Fruit fly (Drosophila melanogaster) whole organism, embryonic: Measurements from ENCODE around the gene UQCR-14.

Experiments
- Asciz ChIP-seq: fragments of 200-800 bp; sonication (Bioruptor generic); optimal IDR thresholded peaks from 2 replicates; lab custom pipeline; 2017; ENCODE audit warnings: missing biosample characterization, mild to moderate bottlenecking, missing genetic modification characterization, missing genetic modification reagents
- Atf6 ChIP-seq: fragments of 200-800 bp; sonication (Bioruptor generic); IDR thresholded peaks from 2 replicates; pipeline ENCODE4 v1.3.6; 2022; ENCODE audit warnings: missing biosample characterization, missing genetic modification characterization
- B-H1 ChIP-seq: fragments of 200-800 bp; sonication (Bioruptor generic); IDR thresholded peaks from 3 replicates; pipeline ENCODE4 v1.3.6; 2022; ENCODE audit warnings: missing biosample characterization, missing genetic modification characterization
- CG10979 ChIP-seq: fragments of 200-800 bp; sonication (Bioruptor generic); optimal IDR thresholded peaks from 2 replicates; lab custom pipeline; 2018; ENCODE audit warnings: missing biosample characterization, mild to moderate bottlenecking, missing genetic modification characterization, moderate library complexity
- CG11398 ChIP-seq: fragments of 200-800 bp; sonication (Bioruptor generic); optimal IDR thresholded peaks from 2 replicates; lab custom pipeline; 2016; ENCODE audit warnings: missing biosample characterization, missing genetic modification characterization
- CG11456 ChIP-seq: fragments of 200-800 bp; sonication (Bioruptor generic); IDR thresholded peaks from 3 replicates; pipeline ENCODE4 v1.3.6; 2022; ENCODE audit warnings: missing biosample characterization, missing genetic modification characterization
- CG12299 ChIP-seq: fragments of 200-800 bp; sonication (Bioruptor generic); optimal IDR thresholded peaks from 2 replicates; lab custom pipeline; 2018; ENCODE audit warnings: missing biosample characterization, mild to moderate bottlenecking, missing genetic modification characterization
- CG12391 ChIP-seq: fragments of 200-800 bp; sonication (Bioruptor generic); optimal IDR thresholded peaks from 3 replicates; lab custom pipeline; 2018; ENCODE audit warnings: missing biosample characterization, mild to moderate bottlenecking, missing genetic modification characterization, moderate library complexity
- CG12769 ChIP-seq: fragments of 200-800 bp; sonication (Bioruptor generic); optimal IDR thresholded peaks from 2 replicates; lab custom pipeline; 2019; ENCODE audit warnings: missing biosample characterization, mild to moderate bottlenecking, missing genetic modification characterization, moderate library complexity
- CG13296 ChIP-seq: fragments of 200-800 bp; sonication (Bioruptor generic); optimal IDR thresholded peaks from 3 replicates; lab custom pipeline; 2018; ENCODE audit warnings: missing biosample characterization, mild to moderate bottlenecking, missing genetic modification characterization
- CG14965 ChIP-seq: fragments of 200-800 bp; sonication (Bioruptor generic); optimal IDR thresholded peaks from 2 replicates; lab custom pipeline; 2016; ENCODE audit warnings: missing biosample characterization, missing genetic modification characterization, borderline replicate concordance
- CG15269 ChIP-seq: fragments of 200-800 bp; sonication (Bioruptor generic); optimal IDR thresholded peaks from 2 replicates; lab custom pipeline; 2018; ENCODE audit warnings: missing biosample characterization, mild to moderate bottlenecking, missing genetic modification characterization, moderate library complexity
- CG16815 ChIP-seq: fragments of 200-800 bp; sonication (Bioruptor generic); optimal IDR thresholded peaks from 3 replicates; lab custom pipeline; 2017; ENCODE audit warnings: missing biosample characterization, mild to moderate bottlenecking, missing genetic modification characterization
- CG18262 ChIP-seq: fragments of 200-800 bp; optimal IDR thresholded peaks from 3 replicates; lab custom pipeline; 2019; ENCODE audit warnings: missing biosample characterization, mild to moderate bottlenecking, missing genetic modification characterization, moderate library complexity
- CG31441 ChIP-seq: fragments of 200-800 bp; sonication (Bioruptor generic); IDR thresholded peaks from 2 replicates; pipeline ENCODE4 v1.3.6; 2022; ENCODE audit warnings: missing biosample characterization, missing genetic modification characterization
- CG32532 ChIP-seq: fragments of 200-800 bp; sonication (Bioruptor generic); IDR thresholded peaks from 2 replicates; pipeline ENCODE4 v1.3.6; 2022; ENCODE audit warnings: missing biosample characterization, missing genetic modification characterization
- CG3281 ChIP-seq: fragments of 200-800 bp; sonication (Bioruptor generic); optimal IDR thresholded peaks from 3 replicates; lab custom pipeline; 2017; ENCODE audit warnings: missing biosample characterization, mild to moderate bottlenecking, missing genetic modification characterization
- CG33557 ChIP-seq: fragments of 200-800 bp; sonication (Bioruptor generic); optimal IDR thresholded peaks from 2 replicates; lab custom pipeline; 2019; ENCODE audit warnings: missing biosample characterization, mild to moderate bottlenecking, missing genetic modification characterization, moderate library complexity
- CG3847 ChIP-seq: fragments of 200-800 bp; sonication (Bioruptor generic); IDR thresholded peaks from 2 replicates; pipeline ENCODE4 v1.3.6; 2022; ENCODE audit warnings: missing biosample characterization, missing genetic modification characterization
- CG3995 ChIP-seq: fragments of 200-800 bp; sonication (Bioruptor generic); optimal IDR thresholded peaks from 3 replicates; lab custom pipeline; 2016; ENCODE audit warnings: missing biosample characterization, missing genetic modification characterization
- CG7372 ChIP-seq: fragments of 200-800 bp; sonication (Bioruptor generic); IDR thresholded peaks from 2 replicates; pipeline ENCODE4 v1.3.6; 2022; ENCODE audit warnings: missing biosample characterization, missing genetic modification characterization
- Deaf1 ChIP-seq: fragments of 200-800 bp; optimal IDR thresholded peaks from 3 replicates; lab custom pipeline; 2019; ENCODE audit warnings: missing biosample characterization, mild to moderate bottlenecking, missing genetic modification characterization, moderate library complexity
- Ets65A ChIP-seq: fragments of 200-800 bp; sonication (Bioruptor generic); peaks from one replicate; lab custom pipeline; 2016; ENCODE audit warnings: missing biosample characterization, missing genetic modification characterization
- GATAe ChIP-seq: fragments of 200-800 bp; sonication (Bioruptor generic); conservative IDR thresholded peaks from 2 replicates; pipeline ENCODE4 v1.3.6; 2022; ENCODE audit warnings: missing biosample characterization, missing genetic modification characterization
- MESR4 ChIP-seq: fragments of 200-800 bp; sonication (Bioruptor generic); optimal IDR thresholded peaks from 2 replicates; lab custom pipeline; 2018; ENCODE audit warnings: missing biosample characterization, mild to moderate bottlenecking, missing genetic modification characterization, moderate library complexity
- PHDP ChIP-seq: fragments of 200-800 bp; sonication (Bioruptor generic); optimal IDR thresholded peaks from 3 replicates; lab custom pipeline; 2018; ENCODE audit warnings: missing biosample characterization, mild to moderate bottlenecking, missing genetic modification characterization, moderate library complexity
- Scr ChIP-seq: fragments of 200-800 bp; sonication (Bioruptor generic); IDR thresholded peaks from 2 replicates; pipeline ENCODE4 v1.3.6; 2022; ENCODE audit warnings: missing biosample characterization, missing genetic modification characterization; ENCODE audit not compliant: partially characterized antibody
- Sin3A ChIP-seq: fragments of >200 bp; optimal IDR thresholded peaks from 2 replicates; lab custom pipeline; 2018
- Sox100B ChIP-seq: fragments of 200-800 bp; sonication (Bioruptor generic); optimal IDR thresholded peaks from 3 replicates; lab custom pipeline; 2018; ENCODE audit warnings: missing biosample characterization, mild to moderate bottlenecking, missing genetic modification characterization
- Ssrp ChIP-seq: fragments of 200-800 bp; sonication (Bioruptor generic); optimal IDR thresholded peaks from 2 replicates; lab custom pipeline; 2018; ENCODE audit warnings: missing biosample characterization, mild to moderate bottlenecking, missing genetic modification characterization, moderate library complexity
- chif ChIP-seq, 2 experiments: fragments of 200-800 bp; sonication (Bioruptor generic); optimal IDR thresholded peaks; 3 replicates each; lab custom pipeline; 2016; ENCODE audit warnings: missing biosample characterization in 2 of 2, missing genetic modification characterization in 2 of 2
- dm ChIP-seq: fragments of 200-800 bp; sonication (Bioruptor generic); optimal IDR thresholded peaks from 3 replicates; lab custom pipeline; 2016; ENCODE audit warnings: missing biosample characterization, missing genetic modification characterization
- dmrt11E ChIP-seq: fragments of 200-800 bp; sonication (Bioruptor generic); optimal IDR thresholded peaks from 3 replicates; lab custom pipeline; 2018; ENCODE audit warnings: missing biosample characterization, mild to moderate bottlenecking, missing genetic modification characterization, moderate library complexity
- dpn ChIP-seq, 2 experiments: fragments of 200-800 bp; sonication (Bioruptor generic); optimal IDR thresholded peaks; 3 replicates each; lab custom pipeline; 2016; ENCODE audit warnings: missing biosample characterization in 2 of 2, missing genetic modification characterization in 2 of 2
- dysf ChIP-seq: fragments of 200-800 bp; sonication (Bioruptor generic); IDR thresholded peaks from 3 replicates; pipeline ENCODE4 v1.3.6; 2022; ENCODE audit warnings: missing biosample characterization, missing genetic modification characterization
- emc ChIP-seq: fragments of 200-800 bp; sonication (Bioruptor generic); optimal IDR thresholded peaks from 2 replicates; lab custom pipeline; 2016; ENCODE audit warnings: missing biosample characterization, missing genetic modification characterization
- her ChIP-seq: fragments of 200-800 bp; sonication (Bioruptor generic); optimal IDR thresholded peaks from 2 replicates; lab custom pipeline; 2016; ENCODE audit warnings: missing biosample characterization, missing genetic modification characterization
- lab ChIP-seq: fragments of 200-800 bp; sonication (Bioruptor generic); optimal IDR thresholded peaks from 3 replicates; lab custom pipeline; 2017; ENCODE audit warnings: missing biosample characterization, missing genetic modification characterization, mild to moderate bottlenecking, moderate library complexity, missing genetic modification reagents
- lmd ChIP-seq: fragments of 200-800 bp; sonication (Bioruptor generic); IDR thresholded peaks from 2 replicates; pipeline ENCODE4 v1.3.6; 2022; ENCODE audit warnings: missing biosample characterization, missing genetic modification characterization
- maf-S ChIP-seq: fragments of 200-800 bp; sonication (Bioruptor generic); optimal IDR thresholded peaks from 2 replicates; lab custom pipeline; 2016; ENCODE audit warnings: missing biosample characterization, missing genetic modification characterization
- otp ChIP-seq: fragments of 200-800 bp; sonication (Bioruptor generic); IDR thresholded peaks from 3 replicates; pipeline ENCODE4, ENCODE4 v1.3.6; 2022; ENCODE audit warnings: missing biosample characterization, missing genetic modification characterization
- pan ChIP-seq, 4 experiments: fragments of >200 bp in 3 of 4; fragments of 200-800 bp in 1 of 4; sonication (Bioruptor generic) in 1 of 4; optimal IDR thresholded peaks in 3 of 4; IDR thresholded peaks in 1 of 4; 2 replicates each; pipeline versions ENCODE4 v1.3.6 to Lab custom; 2017 to 2022; ENCODE audit warnings: missing biosample characterization in 2 of 4, missing genetic modification characterization in 2 of 4, mixed read lengths in 1 of 4
- prd ChIP-seq, 3 experiments: fragments of >200 bp in 2 of 3; fragments of 200-800 bp in 1 of 3; sonication (Bioruptor generic) in 1 of 3; optimal IDR thresholded peaks in 2 of 3; IDR thresholded peaks in 1 of 3; 2 replicates in 2 of 3; 3 replicates in 1 of 3; pipeline versions ENCODE4 v1.3.6 to Lab custom; 2017 to 2022; ENCODE audit warnings: missing biosample characterization in 1 of 3, missing genetic modification characterization in 1 of 3
- ro ChIP-seq: fragments of 200-800 bp; sonication (Bioruptor generic); IDR thresholded peaks from 2 replicates; pipeline ENCODE4 v1.3.6; 2022; ENCODE audit warnings: missing biosample characterization, missing genetic modification characterization
- row ChIP-seq: fragments of 200-800 bp; sonication (Bioruptor generic); IDR thresholded peaks from 3 replicates; pipeline ENCODE4 v1.3.6; 2022; ENCODE audit warnings: missing biosample characterization, missing genetic modification characterization
- tgo ChIP-seq: fragments of 200-800 bp; sonication (Bioruptor generic); IDR thresholded peaks from 3 replicates; pipeline ENCODE4 v1.3.6; 2022; ENCODE audit warnings: missing biosample characterization, missing genetic modification characterization
- toy ChIP-seq: fragments of 200-800 bp; sonication (Bioruptor generic); IDR thresholded peaks from 2 replicates; pipeline ENCODE4 v1.3.6; 2022; ENCODE audit warnings: missing biosample characterization, missing genetic modification characterization
- unpg ChIP-seq: fragments of 200-800 bp; sonication (Bioruptor generic); optimal IDR thresholded peaks from 3 replicates; lab custom pipeline; 2018; ENCODE audit warnings: missing biosample characterization, mild to moderate bottlenecking, missing genetic modification characterization, moderate library complexity
- vfl ChIP-seq: fragments of 200-800 bp; sonication (Bioruptor generic); optimal IDR thresholded peaks from 2 replicates; lab custom pipeline; 2016; ENCODE audit warnings: missing biosample characterization, missing genetic modification characterization

UQCR-14 gene

DNA sequence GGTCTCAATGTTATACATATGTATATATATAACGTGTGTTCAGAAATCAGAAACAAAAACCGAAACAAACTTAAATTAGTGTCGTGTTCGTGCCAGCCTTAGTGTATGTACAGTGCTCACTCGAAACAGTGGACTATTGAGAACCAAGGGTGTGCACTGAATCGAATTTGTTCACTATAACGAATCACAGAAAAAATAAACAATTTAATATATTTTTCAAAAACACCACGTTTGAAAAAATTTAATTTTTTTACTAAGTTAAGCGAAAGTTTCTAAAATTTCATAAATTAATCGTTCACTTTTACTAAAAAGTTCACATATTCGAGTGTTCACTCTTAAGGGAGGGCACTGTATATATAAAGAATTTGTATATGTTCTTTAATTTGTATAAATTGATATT is 902 bp upstream of the UQCR-14 start (continued):
- TF ChIP-seq CG12391 (peak; percentile 42), PHDP (tag; lab: Kevin White, UChicago) (peak; percentile 36), CG16815 (GFP tag; lab: Kevin White, UChicago) (no peak), tgo (peak; percentile 25; the same call in 2 of the 3 replicates), chif (GFP tag; optimal IDR thresholded peaks at IDR 0.05; lab: Kevin White, UChicago) (no peak), Asciz (peak; percentile 12), dmrt11E (tag; lab: Kevin White, UChicago) (peak; percentile 8), CG31441 (GFP tag; lab: Robert Waterston, UW) (peak; percentile 41), CG12769 (tag; lab: Kevin White, UChicago) (no peak), Ets65A (GFP tag; lab: Kevin White, UChicago) (peak; percentile 3), CG11398 (GFP tag; lab: Kevin White, UChicago) (no peak), CG3281 (GFP tag; lab: Kevin White, UChicago) (peak; percentile 9), CG7372 (GFP tag; lab: Robert Waterston, UW) (no peak), CG12299 (tag; lab: Kevin White, UChicago) (peak; percentile 10), CG32532 (GFP tag; lab: Robert Waterston, UW) (peak; percentile 19; the same call in 1 of the 2 replicates), Sox100B (GFP tag; lab: Kevin White, UChicago) (peak; percentile 1), Atf6 (0 out of 2 replicates have a peak, but pooled peaks have one; percentile 37), ro (GFP tag; lab: Robert Waterston, UW) (no peak), Ssrp (tag; lab: Kevin White, UChicago) (peak; percentile 13), CG11456 (0 out of 3 replicates have a peak, but pooled peaks have one; percentile 5), unpg (GFP tag; lab: Kevin White, UChicago) (peak; percentile 50), prd (optimal IDR thresholded peaks at IDR 0.05; lab: Kevin White, UChicago) (no peak), prd (GFP tag; IDR thresholded peaks at IDR 0.05; lab: Robert Waterston, UW) (peak; percentile 22; the same call in 1 of the 3 replicates), CG18262 (tag; lab: Kevin White, UChicago) (peak; percentile 36), Deaf1 (tag; lab: Kevin White, UChicago) (no peak), CG15269 (tag; lab: Kevin White, UChicago) (peak; percentile 48), lmd (GFP tag; lab: Robert Waterston, UW) (peak; percentile 14; the same call in 1 of the 2 replicates), dysf (GFP tag; lab: Robert Waterston, UW) (0 out of 3 replicates have a peak, but pooled peaks have one; percentile 13), emc (GFP tag; lab: Kevin White, UChicago) (no peak), pan (optimal IDR thresholded peaks at IDR 0.05; lab: Kevin White, UChicago) (no peak), pan (GFP tag; optimal IDR thresholded peaks at IDR 0.05 in 1 of 2, IDR thresholded peaks at IDR 0.05 in 1 of 2) (peak in 1 of 2 experiments; percentile 19), CG13296 (GFP tag; lab: Kevin White, UChicago) (peak; percentile 14), row (peak; percentile 77), Sin3A (lab: Kevin White, UChicago) (no peak), B-H1 (GFP tag; lab: Robert Waterston, UW) (0 out of 3 replicates have a peak, but pooled peaks have one; percentile 15), lab (GFP tag; lab: Kevin White, UChicago) (peak; percentile 48)

DNA sequence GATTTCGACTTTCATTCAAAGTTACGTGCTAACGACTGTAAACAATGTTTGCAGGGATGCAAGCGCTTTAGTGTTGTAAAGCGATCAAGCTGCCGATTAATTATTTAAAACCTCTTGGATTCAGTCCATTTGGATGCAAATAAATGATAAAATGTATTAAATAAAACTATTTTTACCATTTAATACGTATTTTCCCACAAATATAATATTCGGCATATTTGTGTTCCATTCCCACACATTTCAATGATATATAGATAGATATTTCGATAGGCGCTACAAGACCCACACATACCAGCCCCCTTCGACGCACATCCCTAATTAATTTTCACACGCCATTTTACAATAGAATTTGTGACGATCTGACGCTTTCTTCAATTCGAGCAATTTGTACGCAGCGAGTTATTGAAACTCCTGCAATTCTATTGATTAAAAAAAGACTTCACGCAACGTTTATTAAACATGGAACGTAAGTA is 2.4 kb downstream of the UQCR-14 start, which contains the start of the genes CG32576 and caz:
Gene CG32576, minus strand, starts transcription at position 42 of the 473 bp plus-strand sequence.
Gene caz, plus strand, starts transcription at position 319 of the 473 bp plus-strand sequence.
- TF ChIP-seq CG14965 (no peak), dm (no peak), dpn (GFP tag; optimal IDR thresholded peaks at IDR 0.05; lab: Kevin White, UChicago) (peak in 1 of 2 experiments; percentile 43), CG18262 (tag; lab: Kevin White, UChicago) (peak; percentile 26), CG33557 (peak; percentile 25), CG3847 (GFP tag; lab: Robert Waterston, UW) (peak; percentile 60), CG3995 (GFP tag; lab: Kevin White, UChicago) (peak; percentile 28), CG10979 (tag; lab: Kevin White, UChicago) (peak; percentile 5), Scr (GFP tag; lab: Robert Waterston, UW) (peak; percentile 76), chif (GFP tag; optimal IDR thresholded peaks at IDR 0.05; lab: Kevin White, UChicago) (peak in 1 of 2 experiments; percentile 16), otp (GFP tag; lab: Robert Waterston, UW) (no peak), toy (GFP tag; lab: Robert Waterston, UW) (no peak), maf-S (GFP tag; lab: Kevin White, UChicago) (no peak), vfl (GFP tag; lab: Kevin White, UChicago) (peak; percentile 15), her (no peak), MESR4 (GFP tag; lab: Kevin White, UChicago) (peak; percentile 85), GATAe (no peak)
